Fruit fly (Drosophila melanogaster): ENCODE results near the gene Naprt.

Gene Naprt

DNA sequence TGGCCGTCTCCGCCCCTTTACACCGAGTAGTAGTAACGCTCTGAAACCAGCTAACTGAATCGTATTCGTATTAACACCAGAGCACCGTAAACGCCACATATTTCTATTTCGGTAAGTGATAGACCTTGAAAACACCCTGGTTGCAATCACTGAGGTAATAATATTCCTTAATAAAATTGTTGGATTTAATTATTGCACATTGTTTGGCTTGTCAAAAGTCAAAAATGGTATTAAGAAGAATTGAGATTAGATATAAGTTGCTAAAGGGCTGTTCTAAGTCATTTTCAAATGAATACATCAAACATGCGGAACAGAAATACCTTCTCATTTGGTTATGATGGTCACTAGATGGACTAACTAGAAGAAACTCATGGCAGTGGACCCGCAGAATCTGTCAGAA is 20.9 kb upstream of the Naprt start (continued):
- TF ChIP-seq Dp (GFP tag; optimal IDR thresholded peaks at IDR 0.05): no peak
- no peak for TF ChIP-seq CG30431 (GFP tag; optimal IDR thresholded peaks at IDR 0.05)
- TF ChIP-seq Myb (GFP tag; optimal IDR thresholded peaks at IDR 0.05): no peak
- TF ChIP-seq pum (GFP tag; optimal IDR thresholded peaks at IDR 0.05): no peak
- TF ChIP-seq her (GFP tag; optimal IDR thresholded peaks at IDR 0.05): no peak
- TF ChIP-seq CG9215 (GFP tag; IDR thresholded peaks at IDR 0.05): no peak
- TF ChIP-seq CG1233 (GFP tag; optimal IDR thresholded peaks at IDR 0.05): no peak
- no peak for TF ChIP-seq Trl (optimal IDR thresholded peaks at IDR 0.05)
- TF ChIP-seq Trl (GFP tag; optimal IDR thresholded peaks at IDR 0.05): no peak
- no peak for TF ChIP-seq scrt (GFP tag; optimal IDR thresholded peaks at IDR 0.05)
- TF ChIP-seq CG17359 (tag; optimal IDR thresholded peaks at IDR 0.05): no peak
- TF ChIP-seq HmgD (GFP tag; optimal IDR thresholded peaks at IDR 0.05): no peak
- TF ChIP-seq HLH4C (GFP tag; IDR thresholded peaks at IDR 0.05; ENCODE audit: partially characterized antibody): no peak
- peak; percentile 5 for TF ChIP-seq Hmr (GFP tag; optimal IDR thresholded peaks at IDR 0.05)
- no peak for TF ChIP-seq Optix (GFP tag; IDR thresholded peaks at IDR 0.05)
- no peak for TF ChIP-seq gce (GFP tag; IDR thresholded peaks at IDR 0.05)
- TF ChIP-seq pfk (GFP tag; optimal IDR thresholded peaks at IDR 0.05): no peak
- no peak for TF ChIP-seq HHEX (GFP tag; optimal IDR thresholded peaks at IDR 0.05)
- no peak for TF ChIP-seq stwl (tag; optimal IDR thresholded peaks at IDR 0.05)
- TF ChIP-seq dmrt11E (tag; optimal IDR thresholded peaks at IDR 0.05): peak; percentile 34
- no peak for TF ChIP-seq CG11456 (GFP tag; IDR thresholded peaks at IDR 0.05)
- peak; percentile 27 for TF ChIP-seq lilli (GFP tag; optimal IDR thresholded peaks at IDR 0.05)
- no peak for TF ChIP-seq CG7963 (GFP tag; IDR thresholded peaks at IDR 0.05; ENCODE audit: partially characterized antibody)
- no peak for TF ChIP-seq lov (optimal IDR thresholded peaks at IDR 0.05)
- no peak for TF ChIP-seq lov (GFP tag; IDR thresholded peaks at IDR 0.05)
- no peak for TF ChIP-seq p53 (GFP tag; optimal IDR thresholded peaks at IDR 0.05)
- TF ChIP-seq CG10543 (GFP tag; optimal IDR thresholded peaks at IDR 0.05): no peak
- TF ChIP-seq oc (tag; optimal IDR thresholded peaks at IDR 0.05): no peak
- TF ChIP-seq CkIIα-i1 (GFP tag; IDR thresholded peaks at IDR 0.05): no peak
- TF ChIP-seq Pdp1 (GFP tag; optimal IDR thresholded peaks at IDR 0.05): peak in 1 of 2 experiments; percentile 11
- TF ChIP-seq CG11723 (GFP tag; optimal IDR thresholded peaks at IDR 0.05): no peak
- no peak for TF ChIP-seq CG32767 (GFP tag; IDR thresholded peaks at IDR 0.05)
- TF ChIP-seq gsb (GFP tag; IDR thresholded peaks at IDR 0.05): no peak
- TF ChIP-seq CG11695 (GFP tag; IDR thresholded peaks at IDR 0.05): no peak
- TF ChIP-seq btn (GFP tag; optimal IDR thresholded peaks at IDR 0.05): no peak
- TF ChIP-seq schlank (tag; optimal IDR thresholded peaks at IDR 0.05): no peak
- TF ChIP-seq CG6683 (GFP tag; optimal IDR thresholded peaks at IDR 0.05): no peak
- TF ChIP-seq CG7745 (tag; optimal IDR thresholded peaks at IDR 0.05): no peak
- no peak for TF ChIP-seq CG15011 (GFP tag; optimal IDR thresholded peaks at IDR 0.05)
- TF ChIP-seq CG17385 (GFP tag; optimal IDR thresholded peaks at IDR 0.05): no peak
- TF ChIP-seq CG3847 (GFP tag; IDR thresholded peaks at IDR 0.05): no peak
- TF ChIP-seq en (GFP tag; optimal IDR thresholded peaks at IDR 0.05): no peak
- TF ChIP-seq nom (GFP tag; optimal IDR thresholded peaks at IDR 0.05): no peak
- TF ChIP-seq CG11085 (GFP tag; IDR thresholded peaks at IDR 0.05): no peak
- TF ChIP-seq Dip3 (GFP tag; optimal IDR thresholded peaks at IDR 0.05): no peak
- no peak for TF ChIP-seq sd (tag; optimal IDR thresholded peaks at IDR 0.05)
- TF ChIP-seq Dfd (GFP tag; optimal IDR thresholded peaks at IDR 0.05): no peak
- TF ChIP-seq CG34376 (GFP tag; optimal IDR thresholded peaks at IDR 0.05): no peak
- no peak for TF ChIP-seq CG13894 (tag; optimal IDR thresholded peaks at IDR 0.05)
- TF ChIP-seq CG2120 (GFP tag; optimal IDR thresholded peaks at IDR 0.05): no peak
- TF ChIP-seq CG6854 (GFP tag; optimal IDR thresholded peaks at IDR 0.05): no peak
- no peak for TF ChIP-seq CG2875 (GFP tag; optimal IDR thresholded peaks at IDR 0.05)
